ENCODE assay signal across 1 worm cellular context in the genomic region with DNA sequence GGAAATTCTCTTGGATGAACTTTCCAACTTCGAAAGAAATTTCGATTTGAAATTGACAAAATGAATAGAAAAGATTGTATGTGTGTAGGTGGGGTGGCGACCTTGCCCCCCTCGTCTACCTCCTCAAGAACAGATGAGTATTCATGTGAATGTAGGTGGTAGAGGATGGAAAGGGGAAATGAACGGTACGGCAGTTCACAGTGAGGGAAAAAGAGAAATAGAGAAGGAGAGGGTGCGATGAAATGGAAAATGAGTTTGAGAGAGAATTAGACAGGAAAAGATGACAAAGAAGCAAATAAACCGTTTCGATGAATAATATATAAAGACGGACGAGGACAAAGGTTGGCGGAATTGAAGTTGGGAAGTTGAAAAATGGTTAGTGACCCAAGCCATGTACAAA.
TF ChIP-seq lines count a peak whose summit lies in the region.

No protein-coding gene starts in this region.

TF ChIP-seq in whole organism, L1 larva, 84 proteins besides CTCF, POLR2A, EP300 and RAD21 (continued from another document):
- TF ChIP-seq efl-1 (optimal IDR thresholded peaks at IDR 0.05; lab: Kevin White, UChicago) (peak; percentile 29 to 32), efl-1 (GFP tag; optimal IDR thresholded peaks at IDR 0.05 in 1 of 2; lab: Kevin White, UChicago) (peak in 1 of 2 experiments; percentile 75), blmp-1 (tag; optimal IDR thresholded peaks at IDR 0.05; lab: Kevin White, UChicago) (peak; percentile 83), ces-1 (GFP tag; optimal IDR thresholded peaks at IDR 0.05; lab: Kevin White, UChicago) (no peak), nhr-71 (tag; optimal IDR thresholded peaks at IDR 0.05; lab: Kevin White, UChicago) (peak; percentile 29)
